Worm (Caenorhabditis elegans) whole organism, L4/young adult: ENCODE measurements around the gene str-171.

Experiments used
- W03F9.2 ChIP-seq: fragments of 150-350 bp; optimal IDR thresholded peaks from 2 replicates; lab custom pipeline; 2014; ENCODE audit warnings: missing biosample characterization, missing genetic modification characterization
- dao-5 ChIP-seq: sonication (generic microtip); optimal IDR thresholded peaks from 2 replicates; lab custom pipeline; 2016; ENCODE audit warnings: missing genotype, missing genetic modification characterization, moderate library complexity, missing compliant biosample characterization
- him-1 ChIP-seq: sonication (generic microtip); optimal IDR thresholded peaks from 2 replicates; lab custom pipeline; 2016; ENCODE audit warnings: missing genotype, missing genetic modification reagents, missing genetic modification characterization, missing compliant biosample characterization

DNA sequence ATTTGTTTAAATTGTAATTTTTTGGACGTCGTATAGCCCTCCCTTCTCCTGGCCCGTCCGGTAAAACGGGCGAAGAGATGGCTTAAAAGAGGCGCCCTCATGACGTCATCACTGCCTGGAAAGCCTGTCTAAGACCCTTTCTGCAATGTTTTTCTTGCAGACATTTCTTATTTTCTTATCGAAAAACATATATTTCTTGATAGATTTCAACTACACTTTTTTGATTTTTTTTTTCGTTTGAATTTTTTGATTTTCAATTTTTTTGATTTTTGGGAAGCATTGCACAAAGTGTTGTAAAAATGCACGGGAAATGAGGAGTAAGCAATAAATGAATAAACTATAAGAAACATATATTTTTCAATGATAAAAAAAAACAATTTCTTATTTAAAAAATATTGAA lies 18.3 kb downstream of the str-171 start, which contains the start of gene T01G5.6:
- no peak for TF ChIP-seq him-1 (tag; lab: Kevin White, UChicago)
- no peak for TF ChIP-seq W03F9.2 (tag; lab: Kevin White, UChicago)
- no peak for TF ChIP-seq dao-5 (tag; lab: Kevin White, UChicago)
